Worm (Caenorhabditis elegans) whole organism, mixed stage, embryonic: ENCODE measurements around the gene ZK682.7.

ENCODE experiments used
- blmp-1 ChIP-seq: fragments of 150-350 bp; optimal IDR thresholded peaks from 2 replicates; lab custom pipeline; 2014; ENCODE audit warnings: missing biosample characterization, missing genetic modification characterization
- ceh-43 ChIP-seq: fragments of 200-800 bp; sonication (Bioruptor generic); optimal IDR thresholded peaks from 2 replicates; lab custom pipeline; 2018; ENCODE audit warnings: mild to moderate bottlenecking, missing genetic modification characterization, moderate library complexity, missing compliant biosample characterization
- ceh-83 ChIP-seq: fragments of 200-800 bp; sonication (Bioruptor generic); optimal IDR thresholded peaks from 2 replicates; lab custom pipeline; 2018; ENCODE audit warnings: mild to moderate bottlenecking, missing genetic modification characterization, missing compliant biosample characterization
- elt-1 ChIP-seq: sonication (generic microtip); optimal IDR thresholded peaks from 2 replicates; lab custom pipeline; 2017; ENCODE audit warnings: missing genetic modification characterization, mild to moderate bottlenecking, missing compliant biosample characterization, antibody characterized with exemption, moderate library complexity, borderline replicate concordance; ENCODE audit not compliant: insufficient read depth
- elt-3 ChIP-seq: fragments of 150-350 bp; optimal IDR thresholded peaks from 2 replicates; lab custom pipeline; 2014; ENCODE audit warnings: missing biosample characterization, missing genetic modification characterization
- hlh-1 ChIP-seq: fragments of 150-350 bp; optimal IDR thresholded peaks from 2 replicates; lab custom pipeline; 2014; ENCODE audit warnings: missing biosample characterization, missing genetic modification reagents, missing genetic modification characterization
- nhr-2 ChIP-seq: fragments of 150-350 bp; optimal IDR thresholded peaks from 2 replicates; lab custom pipeline; 2014; ENCODE audit warnings: missing biosample characterization, missing genetic modification characterization
- nhr-28 ChIP-seq: fragments of 150-350 bp; optimal IDR thresholded peaks from 2 replicates; lab custom pipeline; 2014; ENCODE audit warnings: missing biosample characterization, missing genetic modification characterization
- pha-4 ChIP-seq: fragments of 150-350 bp; optimal IDR thresholded peaks from 2 replicates; lab custom pipeline; 2018; ENCODE audit warnings: missing biosample characterization, missing genetic modification reagents, missing genetic modification characterization
- snpc-4 ChIP-seq: fragments of 150-350 bp; optimal IDR thresholded peaks from 2 replicates; lab custom pipeline; 2014; ENCODE audit warnings: missing biosample characterization, missing genetic modification characterization
- unc-39 ChIP-seq: fragments of 150-350 bp; optimal IDR thresholded peaks from 2 replicates; lab custom pipeline; 2014; ENCODE audit warnings: missing biosample characterization, missing genetic modification characterization
- unc-62 ChIP-seq: fragments of 150-350 bp; optimal IDR thresholded peaks from 2 replicates; lab custom pipeline; 2014; ENCODE audit warnings: missing biosample characterization, missing genetic modification reagents, missing genetic modification characterization
- ztf-11 ChIP-seq: fragments of 150-350 bp; optimal IDR thresholded peaks from 2 replicates; lab custom pipeline; 2014; ENCODE audit warnings: missing biosample characterization, missing genetic modification characterization

- TF ChIP-seq unc-39 = no peak
- TF ChIP-seq elt-3 (tag; lab: Kevin White, UChicago) = no peak
- TF ChIP-seq ceh-43 = no peak
- TF ChIP-seq unc-62 = no peak
- no peak for TF ChIP-seq blmp-1 (tag; lab: Kevin White, UChicago)
- no peak for TF ChIP-seq hlh-1 (tag; lab: Kevin White, UChicago)
- TF ChIP-seq pha-4 = no peak
- TF ChIP-seq elt-1 (tag; lab: Kevin White, UChicago) = no peak
- TF ChIP-seq snpc-4 (tag; lab: Kevin White, UChicago) = no peak
- no peak for TF ChIP-seq ztf-11 (tag; lab: Kevin White, UChicago)
- no peak for TF ChIP-seq nhr-2 (tag; lab: Kevin White, UChicago)
- TF ChIP-seq nhr-28 (tag; lab: Kevin White, UChicago) = no peak
- TF ChIP-seq ceh-83 (GFP tag; lab: Kevin White, UChicago) = no peak
Measured at ce11 chrV:9336462-9336861, 44.5 kb upstream of the ZK682.7 start, which contains the start of gene coq-6.
